Worm (Caenorhabditis elegans) whole organism, L2 larva: ENCODE results near the gene K09H11.9.

Experiments
- aly-2 ChIP-seq: fragments of 150-350 bp; optimal IDR thresholded peaks from 2 replicates; lab custom pipeline; 2014; ENCODE audit warnings: missing biosample characterization, missing genetic modification characterization
- ceh-16 ChIP-seq: fragments of 150-350 bp; optimal IDR thresholded peaks from 2 replicates; lab custom pipeline; 2014; ENCODE audit warnings: missing biosample characterization, missing genetic modification characterization
- lin-11 ChIP-seq: fragments of 150-350 bp; sonication (generic microtip); optimal IDR thresholded peaks from 2 replicates; lab custom pipeline; 2014; ENCODE audit warnings: missing biosample characterization, missing genetic modification characterization, inconsistent platforms, mixed read lengths
- nhr-12 ChIP-seq: fragments of 150-350 bp; optimal IDR thresholded peaks from 2 replicates; lab custom pipeline; 2014; ENCODE audit warnings: missing biosample characterization, missing genetic modification characterization
- nhr-237 ChIP-seq: fragments of 150-350 bp; optimal IDR thresholded peaks from 2 replicates; lab custom pipeline; 2014; ENCODE audit warnings: missing biosample characterization, missing genetic modification characterization
- zag-1 ChIP-seq: fragments of 150-350 bp; optimal IDR thresholded peaks from 2 replicates; lab custom pipeline; 2014; ENCODE audit warnings: missing biosample characterization, missing genetic modification characterization

ce11 chrV:5758780-5759179, 42.4 kb upstream of the K09H11.9 start, which contains the start of gene C53A3.4:
- TF ChIP-seq nhr-12 (tag; lab: Kevin White, UChicago) (no peak), aly-2 (tag; lab: Kevin White, UChicago) (no peak), ceh-16 (no peak), zag-1 (tag; lab: Kevin White, UChicago) (no peak), nhr-237 (no peak), lin-11 (tag; lab: Kevin White, UChicago) (no peak)
